Worm (Caenorhabditis elegans): ENCODE results near the gene klc-1.

DNA sequence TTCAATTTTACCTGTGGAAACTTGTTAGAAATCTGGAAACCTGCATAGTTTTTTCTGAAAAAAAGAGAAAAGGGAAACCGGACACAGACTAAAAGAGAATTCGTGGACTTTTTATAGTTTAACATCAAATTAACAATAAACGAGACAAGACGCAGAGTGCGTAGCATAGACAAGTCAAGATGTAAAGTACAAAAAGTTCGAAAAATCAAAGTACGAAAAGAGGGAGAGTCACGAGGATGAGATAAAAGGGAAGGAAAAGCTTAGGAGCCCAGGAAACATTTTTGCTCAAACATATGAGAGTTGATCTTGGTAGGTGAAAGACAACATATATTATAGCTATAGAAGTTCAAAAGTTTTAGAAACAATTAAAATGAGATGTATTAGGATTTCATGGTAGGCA is 14.3 kb downstream of the klc-1 start, which contains the start of gene M7.12:
- TF ChIP-seq him-1 (tag; optimal IDR thresholded peaks at IDR 0.05) (no peak), nhr-90 (tag; optimal IDR thresholded peaks at IDR 0.05) (no peak), unc-62 (GFP tag; optimal IDR thresholded peaks at IDR 0.05) (no peak), ceh-91 (GFP tag; IDR thresholded peaks at IDR 0.05) (no peak), hlh-26 (GFP tag; conservative IDR thresholded peaks at IDR 0.05) (no peak), T07F8.4 (tag; optimal IDR thresholded peaks at IDR 0.05) (no peak), bed-1 (GFP tag; IDR thresholded peaks at IDR 0.05) (no peak), nhr-120 (GFP tag; IDR thresholded peaks at IDR 0.05) (no peak), zim-3 (tag; optimal IDR thresholded peaks at IDR 0.05) (no peak), lin-35 (GFP tag; optimal IDR thresholded peaks at IDR 0.05) (no peak), atf-7 (tag; optimal IDR thresholded peaks at IDR 0.05) (no peak), ama-1 (optimal IDR thresholded peaks at IDR 0.05) (no peak), ama-1 (GFP tag; optimal IDR thresholded peaks at IDR 0.05) (no peak)
